Fruit fly (Drosophila melanogaster) whole organism, embryonic: ENCODE measurements around the gene CG13059.

Experiments used
- ATbp ChIP-seq: fragments of 200-800 bp; sonication (Bioruptor generic); optimal IDR thresholded peaks from 2 replicates; lab custom pipeline; 2017; ENCODE audit warnings: missing biosample characterization, mild to moderate bottlenecking, missing genetic modification characterization, missing genetic modification reagents
- Adf1 ChIP-seq: fragments of 200-800 bp; sonication (Bioruptor generic); IDR thresholded peaks from 2 replicates; pipeline ENCODE4 v1.3.6; 2022; ENCODE audit warnings: missing biosample characterization, missing genetic modification characterization
- Blimp-1 ChIP-seq: fragments of 200-800 bp; sonication (Bioruptor generic); optimal IDR thresholded peaks from 3 replicates; lab custom pipeline; 2018; ENCODE audit warnings: missing biosample characterization, missing genetic modification characterization, mild to moderate bottlenecking, moderate library complexity, missing genetic modification reagents
- CG12071 ChIP-seq: fragments of 200-800 bp; sonication (Bioruptor generic); optimal IDR thresholded peaks from 3 replicates; lab custom pipeline; 2018; ENCODE audit warnings: missing biosample characterization, mild to moderate bottlenecking, missing genetic modification characterization
- CG14050 ChIP-seq: fragments of 200-800 bp; sonication (Bioruptor generic); IDR thresholded peaks from 3 replicates; pipeline ENCODE4 v1.3.6; 2022; ENCODE audit warnings: missing biosample characterization, missing genetic modification characterization
- CG14441 ChIP-seq: fragments of 200-800 bp; sonication (Bioruptor generic); IDR thresholded peaks from 2 replicates; pipeline ENCODE4 v1.3.6; 2022; ENCODE audit warnings: missing biosample characterization, missing genetic modification characterization
- CG14860 ChIP-seq: fragments of 200-800 bp; sonication (Bioruptor generic); IDR thresholded peaks from 3 replicates; pipeline ENCODE4 v1.3.6; 2022; ENCODE audit warnings: missing biosample characterization, missing genetic modification characterization; ENCODE audit not compliant: partially characterized antibody
- CG18619 ChIP-seq: fragments of 200-800 bp; sonication (Bioruptor generic); optimal IDR thresholded peaks from 3 replicates; lab custom pipeline; 2017; ENCODE audit warnings: missing biosample characterization, mild to moderate bottlenecking, missing genetic modification characterization
- CG2120 ChIP-seq: fragments of 200-800 bp; sonication (Bioruptor generic); optimal IDR thresholded peaks from 3 replicates; lab custom pipeline; 2016; ENCODE audit warnings: missing biosample characterization, missing genetic modification characterization
- CG32532 ChIP-seq: fragments of 200-800 bp; sonication (Bioruptor generic); IDR thresholded peaks from 2 replicates; pipeline ENCODE4 v1.3.6; 2022; ENCODE audit warnings: missing biosample characterization, missing genetic modification characterization
- CG5180 ChIP-seq: fragments of 200-800 bp; sonication (Bioruptor generic); optimal IDR thresholded peaks from 3 replicates; lab custom pipeline; 2017; ENCODE audit warnings: missing biosample characterization, missing genetic modification characterization, mild to moderate bottlenecking, moderate library complexity, missing genetic modification reagents
- CG6689 ChIP-seq: fragments of 200-800 bp; sonication (Bioruptor generic); IDR thresholded peaks from 2 replicates; pipeline ENCODE4 v1.3.6; 2022; ENCODE audit warnings: missing biosample characterization, missing genetic modification characterization
- CG6765 ChIP-seq: fragments of 200-800 bp; sonication (Bioruptor generic); optimal IDR thresholded peaks from 3 replicates; lab custom pipeline; 2017; ENCODE audit warnings: missing biosample characterization, mild to moderate bottlenecking, missing genetic modification characterization
- CG7357 ChIP-seq: fragments of 200-800 bp; sonication (Bioruptor generic); IDR thresholded peaks from 3 replicates; pipeline ENCODE4 v1.3.6; 2022; ENCODE audit warnings: missing biosample characterization, missing genetic modification characterization
- CG7786 ChIP-seq: fragments of 200-800 bp; sonication (Bioruptor generic); optimal IDR thresholded peaks from 2 replicates; lab custom pipeline; 2016; ENCODE audit warnings: missing biosample characterization, missing genetic modification characterization
- CG8290 ChIP-seq, 3 experiments: fragments of 200-800 bp; sonication (Bioruptor generic); optimal IDR thresholded peaks; 2 replicates each; lab custom pipeline; 2016 to 2019; ENCODE audit warnings: missing biosample characterization in 3 of 3, missing genetic modification characterization in 3 of 3, mild to moderate bottlenecking in 2 of 3, moderate library complexity in 1 of 3
- Chrac-16 ChIP-seq: fragments of 200-800 bp; sonication (Bioruptor generic); optimal IDR thresholded peaks from 3 replicates; lab custom pipeline; 2016; ENCODE audit warnings: missing biosample characterization, missing genetic modification characterization
- Dek ChIP-seq: fragments of 200-800 bp; sonication (Bioruptor generic); optimal IDR thresholded peaks from 3 replicates; lab custom pipeline; 2019; ENCODE audit warnings: missing biosample characterization, mild to moderate bottlenecking, missing genetic modification characterization, moderate library complexity
- Elba2 ChIP-seq: fragments of 200-800 bp; sonication (Bioruptor generic); optimal IDR thresholded peaks from 3 replicates; lab custom pipeline; 2016; ENCODE audit warnings: missing biosample characterization, missing genetic modification characterization
- Fer3 ChIP-seq: fragments of 200-800 bp; sonication (Bioruptor generic); optimal IDR thresholded peaks from 2 replicates; lab custom pipeline; 2018; ENCODE audit warnings: missing biosample characterization, mild to moderate bottlenecking, missing genetic modification characterization, moderate library complexity
- HHEX ChIP-seq: fragments of 200-800 bp; sonication (Bioruptor generic); optimal IDR thresholded peaks from 3 replicates; lab custom pipeline; 2017; ENCODE audit warnings: missing biosample characterization, mild to moderate bottlenecking, missing genetic modification characterization, missing genetic modification reagents
- Med ChIP-seq: fragments of 200-800 bp; sonication (Bioruptor generic); peaks from one replicate; lab custom pipeline; 2016; ENCODE audit warnings: missing biosample characterization, missing genetic modification characterization, mild to moderate bottlenecking, inconsistent platforms, moderate library complexity
- Meics ChIP-seq: fragments of 200-800 bp; sonication (Bioruptor generic); optimal IDR thresholded peaks from 2 replicates; lab custom pipeline; 2017; ENCODE audit warnings: missing biosample characterization, mild to moderate bottlenecking, missing genetic modification characterization
- Pdp1 ChIP-seq, 2 experiments: fragments of 200-800 bp; sonication (Bioruptor generic); optimal IDR thresholded peaks; 3 replicates each; lab custom pipeline; 2016; ENCODE audit warnings: missing biosample characterization in 2 of 2, missing genetic modification characterization in 2 of 2, mild to moderate bottlenecking in 1 of 2, moderate library complexity in 1 of 2
- Six4 ChIP-seq: fragments of 200-800 bp; sonication (Bioruptor generic); optimal IDR thresholded peaks from 2 replicates; lab custom pipeline; 2016; ENCODE audit warnings: missing biosample characterization, missing genetic modification characterization
- Taf1 ChIP-seq: fragments of 200-800 bp; sonication (Bioruptor generic); IDR thresholded peaks from 2 replicates; pipeline ENCODE4 v1.3.6; 2022; ENCODE audit warnings: missing biosample characterization, missing genetic modification characterization
- caup ChIP-seq: fragments of 200-800 bp; sonication (Bioruptor generic); optimal IDR thresholded peaks from 3 replicates; lab custom pipeline; 2017; ENCODE audit warnings: missing biosample characterization, mild to moderate bottlenecking, missing genetic modification characterization, moderate library complexity; ENCODE audit not compliant: severe bottlenecking
- chif ChIP-seq, 2 experiments: fragments of 200-800 bp; sonication (Bioruptor generic); optimal IDR thresholded peaks; 3 replicates each; lab custom pipeline; 2016; ENCODE audit warnings: missing biosample characterization in 2 of 2, missing genetic modification characterization in 2 of 2
- danr ChIP-seq: fragments of 200-800 bp; sonication (Bioruptor generic); IDR thresholded peaks from 2 replicates; pipeline ENCODE4 v1.3.6; 2022; ENCODE audit warnings: missing biosample characterization, missing genetic modification characterization
- dati ChIP-seq: fragments of 200-800 bp; sonication (Bioruptor generic); IDR thresholded peaks from 2 replicates; pipeline ENCODE4 v1.3.6; 2022; ENCODE audit warnings: missing biosample characterization, missing genetic modification characterization
- gro ChIP-seq: fragments of 200-800 bp; sonication (Bioruptor generic); optimal IDR thresholded peaks from 2 replicates; lab custom pipeline; 2016; ENCODE audit warnings: missing biosample characterization, missing genetic modification characterization
- hbn ChIP-seq: fragments of 200-800 bp; sonication (Bioruptor generic); IDR thresholded peaks from 2 replicates; pipeline ENCODE4 v1.3.6; 2022; ENCODE audit warnings: missing biosample characterization, missing genetic modification characterization; ENCODE audit not compliant: partially characterized antibody
- inv ChIP-seq: fragments of 200-800 bp; sonication (Bioruptor generic); IDR thresholded peaks from 2 replicates; pipeline ENCODE4 v1.3.6; 2022; ENCODE audit warnings: missing biosample characterization, missing genetic modification characterization; ENCODE audit not compliant: partially characterized antibody
- lab ChIP-seq: fragments of 200-800 bp; sonication (Bioruptor generic); optimal IDR thresholded peaks from 3 replicates; lab custom pipeline; 2017; ENCODE audit warnings: missing biosample characterization, missing genetic modification characterization, mild to moderate bottlenecking, moderate library complexity, missing genetic modification reagents
- lilli ChIP-seq: fragments of 200-800 bp; sonication (Bioruptor generic); optimal IDR thresholded peaks from 3 replicates; lab custom pipeline; 2016; ENCODE audit warnings: missing biosample characterization, missing genetic modification characterization
- prd ChIP-seq, 3 experiments: fragments of >200 bp in 2 of 3; fragments of 200-800 bp in 1 of 3; sonication (Bioruptor generic) in 1 of 3; optimal IDR thresholded peaks in 2 of 3; IDR thresholded peaks in 1 of 3; 2 replicates in 2 of 3; 3 replicates in 1 of 3; pipeline versions ENCODE4 v1.3.6 to Lab custom; 2017 to 2022; ENCODE audit warnings: missing biosample characterization in 1 of 3, missing genetic modification characterization in 1 of 3
- psq ChIP-seq: fragments of 200-800 bp; sonication (Bioruptor generic); optimal IDR thresholded peaks from 2 replicates; lab custom pipeline; 2017; ENCODE audit warnings: missing biosample characterization, missing genetic modification characterization
- row ChIP-seq: fragments of 200-800 bp; sonication (Bioruptor generic); IDR thresholded peaks from 3 replicates; pipeline ENCODE4 v1.3.6; 2022; ENCODE audit warnings: missing biosample characterization, missing genetic modification characterization
- schlank ChIP-seq: fragments of 200-800 bp; sonication (Bioruptor generic); optimal IDR thresholded peaks from 2 replicates; lab custom pipeline; 2018; ENCODE audit warnings: missing biosample characterization, mild to moderate bottlenecking, missing genetic modification characterization
- sens ChIP-seq: fragments of 200-800 bp; sonication (Bioruptor generic); peaks from one replicate; lab custom pipeline; 2016; ENCODE audit warnings: missing biosample characterization, missing genetic modification characterization
- sqz ChIP-seq: fragments of 200-800 bp; sonication (Bioruptor generic); optimal IDR thresholded peaks from 3 replicates; lab custom pipeline; 2018; ENCODE audit warnings: missing biosample characterization, mild to moderate bottlenecking, missing genetic modification characterization
- ssp ChIP-seq: fragments of 200-800 bp; sonication (Bioruptor generic); IDR thresholded peaks from 2 replicates; pipeline ENCODE4 v1.3.6; 2022; ENCODE audit warnings: missing biosample characterization, missing genetic modification characterization
- sug ChIP-seq: fragments of 200-800 bp; optimal IDR thresholded peaks from 2 replicates; lab custom pipeline; 2019; ENCODE audit warnings: missing biosample characterization, mild to moderate bottlenecking, missing genetic modification characterization, moderate library complexity

CG13059 gene

DNA sequence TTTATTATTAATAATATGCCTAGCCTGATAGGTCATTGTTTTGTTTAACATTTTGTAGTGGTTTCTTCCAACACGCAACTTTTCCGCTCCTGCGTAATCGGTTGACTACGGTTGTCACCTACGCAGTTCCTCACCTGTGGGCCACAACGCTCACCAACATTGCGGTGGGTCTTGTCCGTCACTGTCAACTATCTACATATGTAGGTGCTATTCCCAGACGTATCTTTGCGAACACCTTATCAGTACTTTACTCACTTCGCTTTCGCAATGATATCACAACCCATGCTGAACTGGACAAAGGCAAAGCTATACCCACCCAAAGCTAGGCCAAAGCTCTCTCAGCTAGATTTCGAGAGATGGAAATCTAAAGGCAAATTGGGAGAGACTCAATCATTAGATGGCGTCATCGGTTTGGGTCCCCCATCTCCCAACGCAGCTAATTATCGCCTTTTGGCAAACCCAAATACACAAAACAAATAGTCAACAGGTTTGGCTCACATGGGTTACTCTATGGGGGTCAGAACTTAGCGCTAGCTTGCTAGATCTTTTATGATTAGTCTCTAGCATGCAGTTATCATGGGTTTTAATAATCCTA, 32.8 kb downstream of the CG13059 start (continued):
- TF ChIP-seq CG6765, result no peak
- TF ChIP-seq Fer3 (tag; lab: Kevin White, UChicago), result no peak
- TF ChIP-seq CG7357 (GFP tag; lab: Robert Waterston, UW), result no peak
- no peak for TF ChIP-seq CG32532 (GFP tag; lab: Robert Waterston, UW)
- TF ChIP-seq CG14050 (GFP tag; lab: Robert Waterston, UW), result no peak
- TF ChIP-seq schlank (tag; lab: Kevin White, UChicago), result peak; percentile 48
- TF ChIP-seq chif (GFP tag; optimal IDR thresholded peaks at IDR 0.05; lab: Kevin White, UChicago), result no peak
- TF ChIP-seq CG6689 (GFP tag; lab: Robert Waterston, UW), result no peak
- no peak for TF ChIP-seq Elba2
- no peak for TF ChIP-seq ATbp (GFP tag; lab: Kevin White, UChicago)
- TF ChIP-seq CG14860 (GFP tag; lab: Robert Waterston, UW), result no peak
- peak; percentile 25 for TF ChIP-seq Meics (GFP tag; lab: Kevin White, UChicago)
- TF ChIP-seq Six4, result no peak
- no peak for TF ChIP-seq inv (GFP tag; lab: Robert Waterston, UW)
- TF ChIP-seq Blimp-1 (GFP tag; lab: Kevin White, UChicago), result no peak
- no peak for TF ChIP-seq ssp (GFP tag; lab: Robert Waterston, UW)
- no peak for TF ChIP-seq CG5180 (GFP tag; lab: Kevin White, UChicago)

DNA sequence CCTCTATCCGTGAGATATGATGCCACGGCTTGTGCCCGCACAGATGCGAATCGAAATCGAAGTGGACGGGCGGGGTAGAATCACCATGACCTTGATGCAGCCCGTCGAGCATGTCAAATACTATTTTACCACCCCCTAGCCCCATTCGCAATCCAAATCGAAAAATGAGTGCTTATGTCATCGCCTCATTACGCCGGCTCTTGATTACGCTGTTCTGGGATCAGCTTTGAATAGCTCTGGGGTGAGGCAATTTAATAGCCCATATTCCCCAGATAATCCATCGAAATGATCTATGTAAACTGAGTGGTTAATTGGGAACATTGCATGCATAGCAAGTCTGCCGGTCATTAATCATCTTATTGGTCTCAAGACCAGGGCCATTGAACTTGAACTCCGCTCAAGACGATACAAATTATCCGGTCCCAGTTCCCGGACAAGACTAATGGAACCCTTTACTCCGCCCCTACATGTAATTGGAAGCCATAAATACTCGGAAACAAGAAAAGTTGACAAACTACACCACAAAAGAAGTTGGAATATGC, 33.8 kb downstream of the CG13059 start:
- TF ChIP-seq CG7786 (GFP tag; lab: Kevin White, UChicago) (no peak), sqz (GFP tag; lab: Kevin White, UChicago) (no peak), Pdp1 (GFP tag; optimal IDR thresholded peaks at IDR 0.05; lab: Kevin White, UChicago) (peak in 1 of 2 experiments; percentile 90), CG14441 (GFP tag; lab: Robert Waterston, UW) (0 out of 2 replicates have a peak, but pooled peaks have one; percentile 34)

DNA sequence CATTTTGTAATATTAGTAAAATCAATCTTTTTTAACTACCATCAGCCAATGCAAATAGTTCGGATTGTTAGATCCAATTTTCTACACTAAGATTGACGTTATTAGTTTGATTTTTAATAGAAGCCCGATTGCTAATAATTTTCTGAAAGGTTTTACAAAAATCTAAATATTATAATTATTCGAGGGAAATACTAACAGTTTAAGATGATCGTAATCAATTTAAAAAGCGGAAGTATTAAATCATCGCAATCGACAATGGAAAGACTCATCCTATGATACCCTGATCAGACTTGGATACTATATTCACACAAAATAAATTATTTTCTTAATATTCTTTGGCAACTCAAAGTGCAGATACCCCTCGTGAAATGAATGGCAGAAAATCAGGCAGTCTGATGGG, 34.4 kb downstream of the CG13059 start:
- TF ChIP-seq danr (no peak), Taf1 (GFP tag; lab: Robert Waterston, UW) (0 out of 2 replicates have a peak, but pooled peaks have one; percentile 20), sens (GFP tag; lab: Kevin White, UChicago) (peak; percentile 11), row (0 out of 3 replicates have a peak, but pooled peaks have one; percentile 20), CG2120 (GFP tag; lab: Kevin White, UChicago) (peak; percentile 11), dati (GFP tag; lab: Robert Waterston, UW) (no peak), prd (optimal IDR thresholded peaks at IDR 0.05; lab: Kevin White, UChicago) (no peak), prd (GFP tag; IDR thresholded peaks at IDR 0.05; lab: Robert Waterston, UW) (no peak), Med (GFP tag; lab: Kevin White, UChicago) (peak; percentile 74)

DNA sequence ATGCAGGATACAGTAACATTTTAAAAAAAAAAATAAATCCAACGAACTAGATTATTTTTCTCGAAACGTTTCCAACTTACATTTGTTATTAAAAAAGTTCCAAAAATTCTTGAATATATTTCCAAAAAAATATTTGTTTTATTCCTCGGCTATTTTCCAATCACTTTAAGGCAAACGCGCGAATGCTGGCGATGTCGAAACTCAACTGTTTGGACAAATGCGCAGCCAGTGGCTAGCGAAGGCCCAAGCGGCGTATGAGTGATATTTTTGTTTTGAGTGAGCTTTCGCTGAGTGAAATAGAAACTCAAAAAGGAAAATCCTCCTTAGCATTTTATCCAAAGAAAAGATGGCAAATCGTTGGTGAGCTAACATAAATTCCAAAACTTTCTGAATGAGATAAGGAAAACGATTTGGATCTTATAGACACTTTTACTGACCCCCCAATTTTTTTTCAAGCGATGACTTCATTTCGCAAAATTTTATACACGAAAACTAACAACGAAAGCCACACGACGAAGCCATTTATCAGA, 35.8 kb downstream of the CG13059 start, which contains the start of gene ringer:
TSS of gene ringer (minus strand) at position 210 of the 530 bp plus-strand sequence.
- peak; percentile 34 for TF ChIP-seq HHEX
- TF ChIP-seq psq (GFP tag; lab: Kevin White, UChicago), result no peak
- no peak for TF ChIP-seq hbn (GFP tag; lab: Robert Waterston, UW)
- TF ChIP-seq Meics (GFP tag; lab: Kevin White, UChicago), result peak; percentile 33
- TF ChIP-seq Adf1 (GFP tag; lab: Robert Waterston, UW), result peak; percentile 8; the same call in 1 of the 2 replicates
- peak; percentile 6 for TF ChIP-seq Fer3 (tag; lab: Kevin White, UChicago)
- peak; percentile 0 for TF ChIP-seq CG12071 (GFP tag; lab: Kevin White, UChicago)
- peak; percentile 10 for TF ChIP-seq CG18619 (GFP tag; lab: Kevin White, UChicago)
- TF ChIP-seq lilli, result peak; percentile 31
- TF ChIP-seq sug (tag; lab: Kevin White, UChicago), result peak; percentile 25
- peak; percentile 23 for TF ChIP-seq Dek (tag; lab: Kevin White, UChicago)
- TF ChIP-seq lab (GFP tag; lab: Kevin White, UChicago), result peak; percentile 12
- TF ChIP-seq caup (GFP tag; lab: Kevin White, UChicago), result peak; percentile 1
- no peak for TF ChIP-seq Chrac-16 (GFP tag; lab: Kevin White, UChicago)
- no peak for TF ChIP-seq CG8290 (GFP tag; optimal IDR thresholded peaks at IDR 0.05; lab: Kevin White, UChicago)
- TF ChIP-seq CG8290 (tag; optimal IDR thresholded peaks at IDR 0.05; lab: Kevin White, UChicago), result peak in 1 of 2 experiments; percentile 52
- peak; percentile 29 for TF ChIP-seq gro (GFP tag; lab: Kevin White, UChicago)
